Worm (Caenorhabditis elegans) whole organism, young adult: Measurements from ENCODE around the gene K09E9.1.

Source experiments
- B0035.1 ChIP-seq: sonication (generic microtip); optimal IDR thresholded peaks from 2 replicates; lab custom pipeline; 2016; ENCODE audit warnings: missing genetic modification characterization, mild to moderate bottlenecking, missing compliant biosample characterization, missing genotype, missing genetic modification reagents
- F10E7.11 ChIP-seq: sonication (generic microtip); optimal IDR thresholded peaks from 2 replicates; lab custom pipeline; 2017; ENCODE audit warnings: mild to moderate bottlenecking, missing genetic modification characterization, moderate library complexity, missing compliant biosample characterization
- F23B12.7 ChIP-seq: sonication (generic microtip); optimal IDR thresholded peaks from 2 replicates; lab custom pipeline; 2017; ENCODE audit warnings: missing genetic modification characterization, mild to moderate bottlenecking, missing compliant biosample characterization, antibody characterized with exemption, moderate library complexity; ENCODE audit not compliant: insufficient read depth
- F33H1.4 ChIP-seq: fragments of 200-800 bp; sonication (Bioruptor generic); IDR thresholded peaks from 2 replicates; pipeline ENCODE4 v1.3.6; 2022; ENCODE audit warnings: missing genetic modification reagents, missing genetic modification characterization, missing compliant biosample characterization
- F37B4.10 ChIP-seq: fragments of 200-800 bp; sonication (Bioruptor generic); IDR thresholded peaks from 2 replicates; pipeline ENCODE4 v1.3.6; 2022; ENCODE audit warnings: missing genetic modification characterization, missing compliant biosample characterization
- F39B2.1 ChIP-seq: fragments of 200-800 bp; sonication (Bioruptor generic); IDR thresholded peaks from 2 replicates; pipeline ENCODE4 v1.3.6; 2022; ENCODE audit warnings: missing genetic modification reagents, missing genetic modification characterization, missing compliant biosample characterization
- F55B11.4 ChIP-seq: sonication (generic microtip); optimal IDR thresholded peaks from 2 replicates; lab custom pipeline; 2016; ENCODE audit warnings: missing compliant biosample characterization, missing genetic modification characterization, borderline replicate concordance; ENCODE audit not compliant: insufficient read depth
- F57A8.1 ChIP-seq: fragments of 200-800 bp; sonication (Bioruptor generic); optimal IDR thresholded peaks from 2 replicates; lab custom pipeline; 2018; ENCODE audit warnings: mild to moderate bottlenecking, missing genetic modification characterization, moderate library complexity, missing compliant biosample characterization
- K12H6.12 ChIP-seq: fragments of 200-800 bp; sonication (Bioruptor generic); optimal IDR thresholded peaks from 2 replicates; lab custom pipeline; 2018; ENCODE audit warnings: mild to moderate bottlenecking, missing genetic modification characterization, missing compliant biosample characterization
- Y53F4B.3 ChIP-seq: fragments of 200-800 bp; sonication (Bioruptor generic); IDR thresholded peaks from 2 replicates; pipeline ENCODE4 v1.3.6; 2022; ENCODE audit warnings: missing genetic modification reagents, missing genetic modification characterization, missing compliant biosample characterization
- Y95B8A.8 ChIP-seq: fragments of 200-800 bp; sonication (Bioruptor generic); IDR thresholded peaks from 2 replicates; pipeline ENCODE4 v1.3.6; 2022; ENCODE audit warnings: missing genetic modification reagents, missing genetic modification characterization, missing compliant biosample characterization
- ZK185.1 ChIP-seq: sonication (generic microtip); optimal IDR thresholded peaks from 2 replicates; lab custom pipeline; 2016; ENCODE audit warnings: mild to moderate bottlenecking, missing genetic modification characterization, missing compliant biosample characterization; ENCODE audit not compliant: poor library complexity, severe bottlenecking
- akir-1 ChIP-seq: fragments of 200-800 bp; sonication (Bioruptor generic); optimal IDR thresholded peaks from 2 replicates; lab custom pipeline; 2018; ENCODE audit warnings: mild to moderate bottlenecking, missing genetic modification characterization, moderate library complexity, missing compliant biosample characterization
- ama-1 ChIP-seq, 3 experiments: fragments of 150-350 bp in 1 of 3; sonication (generic microtip) in 2 of 3; optimal IDR thresholded peaks; 2 replicates each; lab custom pipeline; 2014 to 2018; ENCODE audit warnings: missing biosample characterization in 2 of 3, missing genetic modification characterization in 2 of 3, missing genetic modification reagents in 2 of 3
- attf-3 ChIP-seq: fragments of 200-800 bp; sonication (Bioruptor generic); conservative IDR thresholded peaks from 2 replicates; pipeline ENCODE4 v1.3.6; 2022; ENCODE audit warnings: missing genetic modification reagents, missing genetic modification characterization, missing compliant biosample characterization
- attf-6 ChIP-seq: fragments of 200-800 bp; sonication (Bioruptor generic); IDR thresholded peaks from 2 replicates; pipeline ENCODE4 v1.3.6; 2022; ENCODE audit warnings: missing genetic modification reagents, missing genetic modification characterization, missing compliant biosample characterization
- cebp-1 ChIP-seq, 2 experiments: fragments of 200-800 bp in 1 of 2; sonication (Bioruptor generic) in 1 of 2; sonication (generic microtip) in 1 of 2; IDR thresholded peaks in 1 of 2; optimal IDR thresholded peaks in 1 of 2; 2 replicates each; pipeline versions ENCODE4 v1.3.6 to Lab custom; 2017 to 2022; ENCODE audit warnings: missing compliant biosample characterization in 2 of 2, missing genetic modification characterization in 2 of 2, mild to moderate bottlenecking in 1 of 2, missing genetic modification reagents in 1 of 2, moderate library complexity in 1 of 2
- ceh-100 ChIP-seq: fragments of 200-800 bp; sonication (Bioruptor generic); IDR thresholded peaks from 2 replicates; pipeline ENCODE4 v1.3.6; 2022; ENCODE audit warnings: missing genetic modification reagents, missing genetic modification characterization, missing compliant biosample characterization
- ceh-40 ChIP-seq: fragments of 200-800 bp; sonication (Bioruptor generic); IDR thresholded peaks from 2 replicates; pipeline ENCODE4 v1.3.6; 2022; ENCODE audit warnings: missing genetic modification characterization, missing compliant biosample characterization
- ets-4 ChIP-seq: fragments of 200-800 bp; sonication (Bioruptor generic); optimal IDR thresholded peaks from 2 replicates; lab custom pipeline; 2018; ENCODE audit warnings: mild to moderate bottlenecking, missing genetic modification characterization, missing compliant biosample characterization
- him-1 ChIP-seq: sonication (generic microtip); optimal IDR thresholded peaks from 2 replicates; lab custom pipeline; 2016; ENCODE audit warnings: missing genotype, missing genetic modification reagents, missing genetic modification characterization, missing compliant biosample characterization
- hlh-12 ChIP-seq: sonication (generic microtip); optimal IDR thresholded peaks from 2 replicates; lab custom pipeline; 2016; ENCODE audit warnings: missing genetic modification characterization, missing compliant biosample characterization
- hlh-26 ChIP-seq: fragments of 200-800 bp; sonication (Bioruptor generic); conservative IDR thresholded peaks from 2 replicates; pipeline ENCODE4 v1.3.6; 2022; ENCODE audit warnings: missing genetic modification reagents, missing genetic modification characterization, missing compliant biosample characterization
- hmg-1.2 ChIP-seq: fragments of 200-800 bp; sonication (Bioruptor generic); IDR thresholded peaks from 2 replicates; pipeline ENCODE4 v1.3.6; 2022; ENCODE audit warnings: missing genetic modification reagents, missing genetic modification characterization, missing compliant biosample characterization
- lin-40 ChIP-seq: sonication (generic microtip); optimal IDR thresholded peaks from 2 replicates; lab custom pipeline; 2016; ENCODE audit warnings: missing genetic modification characterization, mild to moderate bottlenecking, missing compliant biosample characterization, missing genotype, missing genetic modification reagents
- madf-10 ChIP-seq: sonication (generic microtip); optimal IDR thresholded peaks from 2 replicates; lab custom pipeline; 2016; ENCODE audit warnings: mild to moderate bottlenecking, missing genetic modification characterization, missing compliant biosample characterization
- nhr-179 ChIP-seq: sonication (generic microtip); optimal IDR thresholded peaks from 2 replicates; lab custom pipeline; 2016; ENCODE audit warnings: mild to moderate bottlenecking, missing genetic modification characterization, missing compliant biosample characterization
- snpc-4 ChIP-seq, 5 experiments: fragments of 150-350 bp in 1 of 5; sonication (generic microtip) in 4 of 5; optimal IDR thresholded peaks; 2 replicates each; lab custom pipeline; 2014 to 2018; ENCODE audit warnings: missing genetic modification characterization in 5 of 5, missing biosample characterization in 3 of 5, antibody characterized with exemption in 2 of 5, mild to moderate bottlenecking in 2 of 5, missing compliant biosample characterization in 2 of 5, missing genotype in 2 of 5, moderate library complexity in 2 of 5, missing genetic modification reagents in 1 of 5
- somi-1 ChIP-seq: fragments of 200-800 bp; sonication (Bioruptor generic); optimal IDR thresholded peaks from 2 replicates; lab custom pipeline; 2018; ENCODE audit warnings: mild to moderate bottlenecking, missing genetic modification characterization, missing compliant biosample characterization
- tlf-1 ChIP-seq: fragments of 200-800 bp; sonication (Bioruptor generic); optimal IDR thresholded peaks from 2 replicates; lab custom pipeline; 2018; ENCODE audit warnings: mild to moderate bottlenecking, missing genetic modification characterization, missing compliant biosample characterization
- zfh-2 ChIP-seq: fragments of 200-800 bp; sonication (Bioruptor generic); conservative IDR thresholded peaks from 2 replicates; pipeline ENCODE4 v1.3.6; 2022; ENCODE audit warnings: missing genetic modification reagents, missing genetic modification characterization, missing compliant biosample characterization

The K09E9.1 gene

ce11 chrX:15586192-15586591 lies 34.1 kb upstream of the K09E9.1 start:
- 0 out of 2 replicates have a peak, but pooled peaks have one; percentile 20 for TF ChIP-seq hmg-1.2 (GFP tag; lab: Robert Waterston, UW)
- TF ChIP-seq zfh-2: peak; percentile 49; the same call in 1 of the 2 replicates
- TF ChIP-seq F23B12.7 (tag; lab: Kevin White, UChicago): no peak
- TF ChIP-seq B0035.1: no peak
- no peak for TF ChIP-seq snpc-4 (GFP tag; optimal IDR thresholded peaks at IDR 0.05; lab: Kevin White, UChicago)
- peak in 2 of 4 experiments; percentile 69 to 71 for TF ChIP-seq snpc-4 (tag; optimal IDR thresholded peaks at IDR 0.05; lab: Kevin White, UChicago)

- peak; percentile 10; the same call in 1 of the 2 replicates for TF ChIP-seq hmg-1.2 (GFP tag; lab: Robert Waterston, UW)
- TF ChIP-seq K12H6.12 (tag; lab: Kevin White, UChicago): no peak
- TF ChIP-seq Y53F4B.3: no peak
- peak; percentile 88 for TF ChIP-seq attf-3 (GFP tag; lab: Robert Waterston, UW)
- no peak for TF ChIP-seq tlf-1
- TF ChIP-seq akir-1 (GFP tag; lab: Kevin White, UChicago): no peak
Observed at ce11 chrX:15590347-15590928, 29.9 kb upstream of the K09E9.1 start, which contains the start of gene gas-1. TSS of gene gas-1 (minus strand) at chrX:15590397.

ce11 chrX:15591068-15591467 lies 29.2 kb upstream of the K09E9.1 start, which contains the start of gene usp-33:
TSS of gene usp-33 (plus strand) at chrX:15591368.
- TF ChIP-seq somi-1 (GFP tag; lab: Kevin White, UChicago): no peak
- no peak for TF ChIP-seq ceh-100 (GFP tag; lab: Robert Waterston, UW)
- TF ChIP-seq Y95B8A.8 (GFP tag; lab: Robert Waterston, UW): no peak
- TF ChIP-seq F57A8.1 (GFP tag; lab: Kevin White, UChicago): no peak
- TF ChIP-seq hlh-12 (tag; lab: Kevin White, UChicago): no peak
- no peak for TF ChIP-seq F23B12.7 (tag; lab: Kevin White, UChicago)

ce11 chrX:15593366-15593765 lies 26.9 kb upstream of the K09E9.1 start:
- no peak for TF ChIP-seq F33H1.4
- no peak for TF ChIP-seq hmg-1.2 (GFP tag; lab: Robert Waterston, UW)
- no peak for TF ChIP-seq him-1 (tag; lab: Kevin White, UChicago)
- no peak for TF ChIP-seq nhr-179 (tag; lab: Kevin White, UChicago)
- no peak for TF ChIP-seq F39B2.1 (GFP tag; lab: Robert Waterston, UW)
- no peak for TF ChIP-seq F10E7.11 (tag; lab: Kevin White, UChicago)
- TF ChIP-seq cebp-1 (GFP tag; IDR thresholded peaks at IDR 0.05; lab: Robert Waterston, UW): no peak
- TF ChIP-seq cebp-1 (tag; optimal IDR thresholded peaks at IDR 0.05; lab: Kevin White, UChicago): no peak
- no peak for TF ChIP-seq ets-4
- TF ChIP-seq ama-1 (optimal IDR thresholded peaks at IDR 0.05; lab: Kevin White, UChicago): no peak
- no peak for TF ChIP-seq ama-1 (GFP tag; optimal IDR thresholded peaks at IDR 0.05; lab: Kevin White, UChicago)
- no peak for TF ChIP-seq ceh-40
- TF ChIP-seq F37B4.10 (GFP tag; lab: Robert Waterston, UW): no peak
- no peak for TF ChIP-seq attf-3 (GFP tag; lab: Robert Waterston, UW)
- no peak for TF ChIP-seq hlh-26 (GFP tag; lab: Robert Waterston, UW)
- TF ChIP-seq ZK185.1 (tag; lab: Kevin White, UChicago): no peak
- no peak for TF ChIP-seq F55B11.4 (tag; lab: Kevin White, UChicago)
- TF ChIP-seq lin-40 (tag; lab: Kevin White, UChicago): no peak
- no peak for TF ChIP-seq attf-6 (GFP tag; lab: Robert Waterston, UW)
- no peak for TF ChIP-seq madf-10 (tag; lab: Kevin White, UChicago)
